Fruit fly (Drosophila melanogaster) whole organism, prepupa: ENCODE data around the gene Secp43.

Experiments used
- CG10669 ChIP-seq: fragments of 200-800 bp; sonication (Bioruptor generic); optimal IDR thresholded peaks from 3 replicates; lab custom pipeline; 2018; ENCODE audit warnings: missing biosample characterization, mild to moderate bottlenecking, missing genetic modification characterization, moderate library complexity
- CG11762 ChIP-seq: fragments of 200-800 bp; sonication (Bioruptor generic); optimal IDR thresholded peaks from 3 replicates; lab custom pipeline; 2016; ENCODE audit warnings: missing biosample characterization, missing genetic modification characterization; ENCODE audit not compliant: insufficient read depth
- CG16779 ChIP-seq: fragments of 200-800 bp; sonication (Bioruptor generic); optimal IDR thresholded peaks from 3 replicates; lab custom pipeline; 2017; ENCODE audit warnings: missing biosample characterization, mild to moderate bottlenecking, missing genetic modification characterization
- CG6163 ChIP-seq: fragments of 200-800 bp; sonication (Bioruptor generic); IDR thresholded peaks from 3 replicates; pipeline ENCODE4 v1.3.6; 2022; ENCODE audit warnings: missing biosample characterization, missing genetic modification characterization
- Gug ChIP-seq: fragments of 200-800 bp; sonication (Bioruptor generic); IDR thresholded peaks from 2 replicates; pipeline ENCODE4 v1.3.6; 2022; ENCODE audit warnings: missing biosample characterization, missing genetic modification characterization
- cyc ChIP-seq: fragments of 200-800 bp; sonication (Bioruptor generic); optimal IDR thresholded peaks from 3 replicates; lab custom pipeline; 2016; ENCODE audit warnings: missing biosample characterization, missing genetic modification characterization

DNA sequence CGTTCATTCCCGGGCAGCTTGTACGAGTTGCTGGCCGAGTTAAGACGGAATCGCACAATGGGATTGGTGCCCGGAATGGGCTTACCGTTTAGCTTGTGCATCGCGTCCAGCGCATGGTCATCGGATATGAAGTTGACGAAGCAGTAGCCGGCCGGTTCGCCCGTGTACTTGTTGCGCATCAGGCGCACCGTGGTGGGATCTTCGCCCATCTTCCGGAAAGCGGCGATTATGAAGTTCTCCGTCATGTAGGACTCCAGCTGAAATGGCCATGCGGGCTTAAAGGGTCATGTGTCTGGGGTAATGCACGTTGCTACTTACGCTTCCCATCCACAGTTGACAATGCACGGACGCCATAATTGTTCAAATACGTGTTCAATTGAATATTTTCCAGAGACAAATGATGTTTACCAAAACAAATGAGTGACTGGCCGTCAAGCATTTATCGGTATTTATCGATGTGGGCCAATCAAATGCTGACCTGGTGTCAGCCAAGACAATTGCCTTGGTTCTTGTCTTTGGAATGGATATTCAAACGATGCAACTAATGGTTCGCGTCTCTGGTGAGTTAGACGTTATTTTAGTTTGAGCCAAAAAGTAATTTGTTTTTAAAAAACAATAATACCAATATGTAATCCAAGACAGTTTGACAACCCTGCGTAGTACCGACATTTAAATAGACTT, at the start of gene Secp43, which contains the start of gene ND-B8:
- TF ChIP-seq cyc (GFP tag; lab: Kevin White, UChicago): no peak
- no peak for TF ChIP-seq CG16779
- TF ChIP-seq CG11762 (GFP tag; lab: Kevin White, UChicago): no peak
- TF ChIP-seq Gug (GFP tag; lab: Robert Waterston, UW): no peak
- no peak for TF ChIP-seq CG10669 (GFP tag; lab: Kevin White, UChicago)
- TF ChIP-seq CG6163 (GFP tag; lab: Robert Waterston, UW): no peak
